Worm (Caenorhabditis elegans) whole organism, L1 larva: ENCODE measurements around the gene K11D9.3.

Experiments used
- F16B12.6 ChIP-seq: fragments of 150-350 bp; optimal IDR thresholded peaks from 2 replicates; lab custom pipeline; 2014; ENCODE audit warnings: missing biosample characterization, missing genetic modification characterization
- aha-1 ChIP-seq: fragments of 150-350 bp; optimal IDR thresholded peaks from 2 replicates; lab custom pipeline; 2014; ENCODE audit warnings: missing biosample characterization, missing genetic modification characterization
- ceh-63 ChIP-seq: fragments of 200-800 bp; sonication (Bioruptor generic); optimal IDR thresholded peaks from 2 replicates; lab custom pipeline; 2018; ENCODE audit warnings: mild to moderate bottlenecking, missing genetic modification characterization, missing compliant biosample characterization
- ceh-82 ChIP-seq, 3 experiments: fragments of 150-350 bp in 1 of 3; sonication (generic microtip) in 2 of 3; optimal IDR thresholded peaks; 2 replicates each; lab custom pipeline; 2014 to 2017; ENCODE audit warnings: missing biosample characterization in 3 of 3, missing genetic modification characterization in 3 of 3
- ceh-88 ChIP-seq: fragments of 200-800 bp; sonication (Bioruptor generic); IDR thresholded peaks from 2 replicates; pipeline ENCODE4 v1.3.6; 2022; ENCODE audit warnings: missing genetic modification characterization, missing compliant biosample characterization
- ceh-90 ChIP-seq: sonication (generic microtip); optimal IDR thresholded peaks from 2 replicates; lab custom pipeline; 2016; ENCODE audit warnings: missing genetic modification characterization, missing compliant biosample characterization
- ces-1 ChIP-seq: fragments of 150-350 bp; optimal IDR thresholded peaks from 2 replicates; lab custom pipeline; 2014; ENCODE audit warnings: missing biosample characterization, missing genetic modification reagents, missing genetic modification characterization
- efl-1 ChIP-seq, 4 experiments: fragments of 150-350 bp; optimal IDR thresholded peaks in 3 of 4; peaks in 1 of 4; 1 replicate in 1 of 4; 2 replicates in 3 of 4; lab custom pipeline; 2014; ENCODE audit warnings: missing biosample characterization in 2 of 4, missing genetic modification characterization in 2 of 4, missing genetic modification reagents in 2 of 4
- elt-2 ChIP-seq: sonication (generic microtip); optimal IDR thresholded peaks from 2 replicates; lab custom pipeline; 2016; ENCODE audit warnings: missing genetic modification characterization, mild to moderate bottlenecking, inconsistent platforms, missing compliant biosample characterization, missing genetic modification reagents
- fkh-4 ChIP-seq: sonication (generic microtip); optimal IDR thresholded peaks from 2 replicates; lab custom pipeline; 2016; ENCODE audit warnings: missing compliant biosample characterization, missing genetic modification characterization, borderline replicate concordance
- fos-1 ChIP-seq: fragments of 150-350 bp; optimal IDR thresholded peaks from 2 replicates; lab custom pipeline; 2014; ENCODE audit warnings: missing biosample characterization, missing genetic modification characterization
- grh-1 ChIP-seq: fragments of 200-800 bp; sonication (Bioruptor generic); IDR thresholded peaks from 2 replicates; pipeline ENCODE4 v1.3.6; 2022; ENCODE audit warnings: missing genetic modification reagents, missing genetic modification characterization, missing compliant biosample characterization
- hlh-17 ChIP-seq: fragments of 200-800 bp; sonication (Bioruptor generic); optimal IDR thresholded peaks from 2 replicates; lab custom pipeline; 2018; ENCODE audit warnings: missing genetic modification characterization, mild to moderate bottlenecking, missing compliant biosample characterization, moderate library complexity, borderline replicate concordance
- isw-1 ChIP-seq: fragments of 200-800 bp; sonication (Bioruptor generic); IDR thresholded peaks from 2 replicates; pipeline ENCODE4 v1.3.6; 2022; ENCODE audit warnings: missing genetic modification characterization, missing compliant biosample characterization
- jun-1 ChIP-seq: fragments of 150-350 bp; optimal IDR thresholded peaks from 2 replicates; lab custom pipeline; 2014; ENCODE audit warnings: missing biosample characterization, missing genetic modification reagents, missing genetic modification characterization
- lin-13 ChIP-seq: fragments of 150-350 bp; optimal IDR thresholded peaks from 2 replicates; lab custom pipeline; 2014; ENCODE audit warnings: missing biosample characterization, missing genetic modification reagents, missing genetic modification characterization
- lin-14 ChIP-seq: fragments of 200-800 bp; sonication (Bioruptor generic); optimal IDR thresholded peaks from 2 replicates; lab custom pipeline; 2018; ENCODE audit warnings: mild to moderate bottlenecking, missing genetic modification characterization, moderate library complexity, missing compliant biosample characterization
- lin-15B ChIP-seq: fragments of 150-350 bp; sonication (generic microtip); optimal IDR thresholded peaks from 3 replicates; lab custom pipeline; 2014; ENCODE audit warnings: missing biosample characterization, missing genetic modification characterization
- lin-35 ChIP-seq, 2 experiments: fragments of 150-350 bp; optimal IDR thresholded peaks; 2 replicates each; lab custom pipeline; 2014; ENCODE audit warnings: missing biosample characterization in 2 of 2, missing genetic modification characterization in 2 of 2, missing genetic modification reagents in 2 of 2
- lin-39 ChIP-seq: fragments of 150-350 bp; optimal IDR thresholded peaks from 2 replicates; lab custom pipeline; 2014; ENCODE audit warnings: missing biosample characterization, missing genetic modification reagents, missing genetic modification characterization
- lir-3 ChIP-seq: sonication (generic microtip); optimal IDR thresholded peaks from 2 replicates; lab custom pipeline; 2016; ENCODE audit warnings: mild to moderate bottlenecking, missing genetic modification characterization, moderate library complexity, missing compliant biosample characterization; ENCODE audit not compliant: poor library complexity
- mep-1 ChIP-seq: fragments of 150-350 bp; optimal IDR thresholded peaks from 2 replicates; lab custom pipeline; 2014; ENCODE audit warnings: missing biosample characterization, missing genetic modification characterization
- nhr-12 ChIP-seq: sonication (generic microtip); optimal IDR thresholded peaks from 2 replicates; lab custom pipeline; 2017; ENCODE audit warnings: missing biosample characterization, missing genetic modification characterization
- nhr-19 ChIP-seq: fragments of 200-800 bp; sonication (Bioruptor generic); conservative IDR thresholded peaks from 2 replicates; pipeline ENCODE4 v1.3.6; 2022; ENCODE audit warnings: missing genetic modification characterization, missing compliant biosample characterization
- nhr-20 ChIP-seq: sonication (generic microtip); optimal IDR thresholded peaks from 2 replicates; lab custom pipeline; 2016; ENCODE audit warnings: mild to moderate bottlenecking, missing genetic modification characterization, missing compliant biosample characterization
- nhr-237 ChIP-seq: fragments of 150-350 bp; optimal IDR thresholded peaks from 2 replicates; lab custom pipeline; 2014; ENCODE audit warnings: missing biosample characterization, missing genetic modification characterization
- nhr-28 ChIP-seq: fragments of 150-350 bp; optimal IDR thresholded peaks from 2 replicates; lab custom pipeline; 2014; ENCODE audit warnings: missing biosample characterization, missing genetic modification characterization
- nhr-47 ChIP-seq: sonication (generic microtip); optimal IDR thresholded peaks from 2 replicates; lab custom pipeline; 2016; ENCODE audit warnings: mild to moderate bottlenecking, missing genetic modification characterization, moderate library complexity, missing compliant biosample characterization
- nhr-71 ChIP-seq: sonication (generic microtip); optimal IDR thresholded peaks from 2 replicates; lab custom pipeline; 2016; ENCODE audit warnings: mild to moderate bottlenecking, missing genetic modification characterization, moderate library complexity, missing compliant biosample characterization
- nhr-77 ChIP-seq: fragments of 150-350 bp; optimal IDR thresholded peaks from 2 replicates; lab custom pipeline; 2014; ENCODE audit warnings: missing biosample characterization, missing genetic modification characterization
- nhr-84 ChIP-seq: sonication (generic microtip); optimal IDR thresholded peaks from 2 replicates; lab custom pipeline; 2017; ENCODE audit warnings: missing biosample characterization, missing genetic modification characterization
- nhr-90 ChIP-seq: sonication (generic microtip); optimal IDR thresholded peaks from 2 replicates; lab custom pipeline; 2016; ENCODE audit warnings: mild to moderate bottlenecking, missing genetic modification characterization, missing compliant biosample characterization; ENCODE audit not compliant: poor library complexity
- pag-3 ChIP-seq: sonication (generic microtip); optimal IDR thresholded peaks from 2 replicates; lab custom pipeline; 2017; ENCODE audit warnings: missing genetic modification characterization, mild to moderate bottlenecking, missing compliant biosample characterization, antibody characterized with exemption, borderline replicate concordance; ENCODE audit not compliant: insufficient read depth
- pax-3 ChIP-seq: fragments of 200-800 bp; sonication (Bioruptor generic); optimal IDR thresholded peaks from 2 replicates; lab custom pipeline; 2018; ENCODE audit warnings: mild to moderate bottlenecking, missing genetic modification characterization, moderate library complexity, missing compliant biosample characterization
- pqm-1 ChIP-seq: sonication (generic microtip); optimal IDR thresholded peaks from 3 replicates; lab custom pipeline; 2017; ENCODE audit warnings: missing biosample characterization, missing genetic modification characterization
- rnt-1 ChIP-seq: sonication (generic microtip); optimal IDR thresholded peaks from 2 replicates; lab custom pipeline; 2016; ENCODE audit warnings: mild to moderate bottlenecking, missing genetic modification characterization, moderate library complexity, missing compliant biosample characterization
- skn-1 ChIP-seq: fragments of 150-350 bp; optimal IDR thresholded peaks from 2 replicates; lab custom pipeline; 2014; ENCODE audit warnings: missing biosample characterization, missing genetic modification characterization
- snu-23 ChIP-seq: sonication (generic microtip); optimal IDR thresholded peaks from 2 replicates; lab custom pipeline; 2016; ENCODE audit warnings: missing genetic modification characterization, missing compliant biosample characterization
- sox-4 ChIP-seq: sonication (generic microtip); optimal IDR thresholded peaks from 2 replicates; lab custom pipeline; 2016; ENCODE audit warnings: missing genetic modification characterization, missing compliant biosample characterization
- sup-37 ChIP-seq: fragments of 200-800 bp; sonication (Bioruptor generic); optimal IDR thresholded peaks from 2 replicates; lab custom pipeline; 2018; ENCODE audit warnings: mild to moderate bottlenecking, missing genetic modification characterization, missing compliant biosample characterization
- swsn-7 ChIP-seq: sonication (generic microtip); optimal IDR thresholded peaks from 2 replicates; lab custom pipeline; 2016; ENCODE audit warnings: missing genetic modification characterization, missing compliant biosample characterization
- tlp-1 ChIP-seq: fragments of 150-350 bp; optimal IDR thresholded peaks from 2 replicates; lab custom pipeline; 2014; ENCODE audit warnings: missing biosample characterization, missing genetic modification characterization
- unc-130 ChIP-seq: fragments of 150-350 bp; optimal IDR thresholded peaks from 2 replicates; lab custom pipeline; 2017; ENCODE audit warnings: missing biosample characterization, missing genetic modification characterization, inconsistent platforms
- unc-30 ChIP-seq: sonication (generic microtip); optimal IDR thresholded peaks from 2 replicates; lab custom pipeline; 2017; ENCODE audit warnings: missing biosample characterization, missing genetic modification characterization
- unc-62 ChIP-seq: fragments of 150-350 bp; optimal IDR thresholded peaks from 2 replicates; lab custom pipeline; 2014; ENCODE audit warnings: missing biosample characterization, missing genetic modification reagents, missing genetic modification characterization
- zag-1 ChIP-seq: fragments of 150-350 bp; optimal IDR thresholded peaks from 2 replicates; lab custom pipeline; 2014; ENCODE audit warnings: missing biosample characterization, missing genetic modification characterization
- ztf-11 ChIP-seq, 2 experiments: sonication (generic microtip); optimal IDR thresholded peaks; 2 replicates each; lab custom pipeline; 2016 to 2017; ENCODE audit warnings: missing genetic modification characterization in 2 of 2, missing biosample characterization in 1 of 2, missing compliant biosample characterization in 1 of 2

K11D9.3 gene

DNA sequence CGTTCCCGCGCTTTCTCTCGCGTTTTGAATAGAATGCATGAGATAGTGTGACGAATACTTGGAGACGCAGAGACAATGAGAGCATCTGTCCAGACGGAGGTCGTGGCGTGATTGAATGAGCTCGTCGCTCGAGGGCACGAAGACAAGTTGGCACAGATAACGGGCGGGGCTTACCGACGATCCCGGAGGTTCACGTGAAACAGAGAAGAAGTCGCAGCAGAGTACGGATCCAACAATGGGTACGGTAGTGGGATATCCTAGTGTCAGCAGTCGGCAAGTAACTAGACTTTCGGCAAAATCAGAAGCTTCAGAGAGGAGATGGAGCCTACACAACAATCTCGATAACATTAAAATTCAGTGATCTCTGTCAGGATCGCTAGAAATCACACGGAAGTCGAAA lies 17.8 kb upstream of the K11D9.3 start (continued):
- TF ChIP-seq lin-35 (GFP tag; optimal IDR thresholded peaks at IDR 0.05; lab: Kevin White, UChicago): peak in 1 of 2 experiments; percentile 28
- TF ChIP-seq unc-130 (tag; lab: Kevin White, UChicago): peak; percentile 79
- TF ChIP-seq snu-23 (GFP tag; lab: Kevin White, UChicago): peak; percentile 64
- TF ChIP-seq, all 84 proteins: peak for 24

DNA sequence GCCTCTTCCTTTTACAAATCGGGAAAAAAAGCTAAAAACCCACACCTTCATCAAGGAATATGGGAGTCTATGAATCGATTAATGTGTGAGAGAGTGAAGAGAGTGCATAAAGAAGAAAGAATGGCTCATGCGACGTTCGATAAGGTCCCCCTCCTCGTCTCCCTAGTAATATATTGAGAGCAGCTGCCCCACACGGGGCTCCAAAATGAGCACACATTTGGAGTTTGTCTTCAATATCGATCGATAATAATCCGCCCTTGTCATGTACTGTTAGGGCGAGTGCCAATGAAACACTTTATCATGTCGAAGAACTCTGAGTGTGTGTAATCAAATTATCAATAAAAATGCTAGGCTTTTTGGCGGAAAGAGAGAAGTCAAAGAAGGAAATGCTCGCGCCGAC lies 17.2 kb upstream of the K11D9.3 start:
- TF ChIP-seq efl-1 (optimal IDR thresholded peaks at IDR 0.05; lab: Kevin White, UChicago) (no peak), efl-1 (GFP tag; optimal IDR thresholded peaks at IDR 0.05 in 1 of 2; lab: Kevin White, UChicago) (peak in 1 of 2 experiments; percentile 80), elt-2 (tag; lab: Kevin White, UChicago) (peak; percentile 34), lin-35 (GFP tag; optimal IDR thresholded peaks at IDR 0.05; lab: Kevin White, UChicago) (no peak), pax-3 (tag; lab: Kevin White, UChicago) (peak; percentile 11), sup-37 (GFP tag; lab: Kevin White, UChicago) (no peak), ztf-11 (tag; optimal IDR thresholded peaks at IDR 0.05; lab: Kevin White, UChicago) (no peak), nhr-12 (tag; lab: Kevin White, UChicago) (no peak)

DNA sequence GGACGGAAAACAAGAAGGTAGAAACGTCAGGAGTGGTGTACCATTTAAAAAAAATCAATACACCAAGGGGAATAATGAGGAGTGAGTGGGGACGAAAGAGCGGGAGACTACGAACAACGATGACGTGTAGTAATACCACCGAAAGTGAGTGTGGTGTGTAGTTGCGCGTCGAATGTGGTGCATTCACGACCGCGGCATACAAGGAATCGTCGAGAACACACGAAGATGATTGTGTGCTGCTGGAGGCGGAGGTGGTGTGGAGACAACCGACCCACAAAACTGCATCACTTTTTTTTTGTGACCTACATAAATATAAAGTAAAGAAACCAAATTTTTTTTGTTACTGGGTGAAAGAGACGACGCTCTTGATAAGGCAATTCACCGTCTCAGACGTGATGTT lies 16.4 kb upstream of the K11D9.3 start:
- no peak for TF ChIP-seq nhr-84 (tag; lab: Kevin White, UChicago)
- no peak for TF ChIP-seq unc-62 (GFP tag; lab: Kevin White, UChicago)
- TF ChIP-seq nhr-20 (tag; lab: Kevin White, UChicago): peak; percentile 62
- TF ChIP-seq isw-1 (GFP tag; lab: Robert Waterston, UW): 0 out of 2 replicates have a peak, but pooled peaks have one; percentile 2
- no peak for TF ChIP-seq nhr-237
- TF ChIP-seq nhr-90: peak; percentile 8
- TF ChIP-seq zag-1: no peak
- no peak for TF ChIP-seq nhr-28 (tag; lab: Kevin White, UChicago)
- no peak for TF ChIP-seq hlh-17 (GFP tag; lab: Kevin White, UChicago)
- peak; percentile 26 for TF ChIP-seq skn-1 (tag; lab: Kevin White, UChicago)
- no peak for TF ChIP-seq lir-3 (tag; lab: Kevin White, UChicago)
- TF ChIP-seq tlp-1 (tag; lab: Kevin White, UChicago): no peak
- peak; percentile 45 for TF ChIP-seq unc-130 (tag; lab: Kevin White, UChicago)
- TF ChIP-seq ceh-88: no peak
- TF ChIP-seq ceh-63 (GFP tag; lab: Kevin White, UChicago): no peak
- TF ChIP-seq jun-1 (tag; lab: Kevin White, UChicago): peak; percentile 38
- peak; percentile 77 for TF ChIP-seq nhr-71 (tag; lab: Kevin White, UChicago)
- peak; percentile 35 for TF ChIP-seq rnt-1 (tag; lab: Kevin White, UChicago)
- TF ChIP-seq mep-1: peak; percentile 72
- peak; percentile 56 to 81 for TF ChIP-seq lin-35 (GFP tag; optimal IDR thresholded peaks at IDR 0.05; lab: Kevin White, UChicago)
- no peak for TF ChIP-seq aha-1
- no peak for TF ChIP-seq unc-30 (tag; lab: Kevin White, UChicago)
- no peak for TF ChIP-seq pag-3 (tag; lab: Kevin White, UChicago)
- no peak for TF ChIP-seq ceh-90
- TF ChIP-seq sox-4 (tag; lab: Kevin White, UChicago): no peak
- TF ChIP-seq F16B12.6 (tag; lab: Kevin White, UChicago): peak; percentile 91
- TF ChIP-seq lin-13 (GFP tag; lab: Kevin White, UChicago): no peak
- no peak for TF ChIP-seq lin-39 (tag; lab: Kevin White, UChicago)
- TF ChIP-seq fos-1 (tag; lab: Kevin White, UChicago): peak; percentile 46
- no peak for TF ChIP-seq pqm-1
- no peak for TF ChIP-seq fkh-4
- TF ChIP-seq nhr-12 (tag; lab: Kevin White, UChicago): no peak
- peak; percentile 26 for TF ChIP-seq nhr-77 (tag; lab: Kevin White, UChicago)
- peak; percentile 44 for TF ChIP-seq lin-15B (tag; lab: Kevin White, UChicago)
- TF ChIP-seq nhr-19 (GFP tag; lab: Robert Waterston, UW): peak; percentile 25; the same call in 1 of the 2 replicates
- peak; percentile 85 for TF ChIP-seq lin-14
- TF ChIP-seq nhr-47: peak; percentile 67
- peak in 1 of 3 experiments; percentile 67 for TF ChIP-seq ceh-82 (tag; optimal IDR thresholded peaks at IDR 0.05; lab: Kevin White, UChicago)
- no peak for TF ChIP-seq grh-1 (GFP tag; lab: Robert Waterston, UW)
- TF ChIP-seq swsn-7 (tag; lab: Kevin White, UChicago): peak; percentile 68
- TF ChIP-seq ces-1 (GFP tag; lab: Kevin White, UChicago): no peak
